Fruit fly (Drosophila melanogaster) whole organism, adult: Measurements from ENCODE around the gene Rbfox1.

Experiments
- CG11617 ChIP-seq: fragments of 200-800 bp; sonication (Bioruptor generic); optimal IDR thresholded peaks from 2 replicates; lab custom pipeline; 2017; ENCODE audit warnings: mild to moderate bottlenecking, missing biosample characterization, missing genetic modification reagents, missing genetic modification characterization
- CG12768 ChIP-seq: fragments of 200-800 bp; sonication (Bioruptor generic); optimal IDR thresholded peaks from 2 replicates; lab custom pipeline; 2017; ENCODE audit warnings: missing biosample characterization, missing genetic modification characterization, mild to moderate bottlenecking, moderate library complexity, missing genetic modification reagents
- CG33017 ChIP-seq: fragments of 200-800 bp; sonication (Bioruptor generic); optimal IDR thresholded peaks from 2 replicates; lab custom pipeline; 2018; ENCODE audit warnings: missing biosample characterization, mild to moderate bottlenecking, missing genetic modification characterization, moderate library complexity
- Hr96 ChIP-seq: fragments of 200-800 bp; sonication (Bioruptor generic); optimal IDR thresholded peaks from 2 replicates; lab custom pipeline; 2016; ENCODE audit warnings: missing biosample characterization, missing genetic modification characterization
- Mnt ChIP-seq: fragments of 200-800 bp; sonication (Bioruptor generic); optimal IDR thresholded peaks from 2 replicates; lab custom pipeline; 2016; ENCODE audit warnings: missing biosample characterization, mild to moderate bottlenecking, missing genetic modification characterization
- cic ChIP-seq: fragments of 200-800 bp; sonication (Bioruptor generic); optimal IDR thresholded peaks from 2 replicates; lab custom pipeline; 2017; ENCODE audit warnings: missing biosample characterization, mild to moderate bottlenecking, missing genetic modification characterization, moderate library complexity
- cnc ChIP-seq, 2 experiments: fragments of >200 bp; optimal IDR thresholded peaks; 2 replicates each; lab custom pipeline; 2017
- pad ChIP-seq: fragments of 200-800 bp; sonication (Bioruptor generic); optimal IDR thresholded peaks from 3 replicates; lab custom pipeline; 2017; ENCODE audit warnings: missing biosample characterization, missing genetic modification characterization, mild to moderate bottlenecking, moderate library complexity, missing genetic modification reagents
- tj ChIP-seq: fragments of 200-800 bp; sonication (Bioruptor generic); optimal IDR thresholded peaks from 3 replicates; lab custom pipeline; 2017; ENCODE audit warnings: missing biosample characterization, mild to moderate bottlenecking, missing genetic modification characterization, moderate library complexity
- toe ChIP-seq: fragments of 200-800 bp; sonication (Bioruptor generic); optimal IDR thresholded peaks from 2 replicates; lab custom pipeline; 2016; ENCODE audit warnings: missing biosample characterization, missing genetic modification characterization

- TF ChIP-seq CG11617 (no peak), CG12768 (GFP tag; lab: Kevin White, UChicago) (no peak), toe (GFP tag; lab: Kevin White, UChicago) (no peak), Mnt (GFP tag; lab: Kevin White, UChicago) (no peak), tj (GFP tag; lab: Kevin White, UChicago) (no peak), CG33017 (tag; lab: Kevin White, UChicago) (no peak), cic (GFP tag; lab: Kevin White, UChicago) (no peak), Hr96 (no peak), cnc (optimal IDR thresholded peaks at IDR 0.05; lab: Kevin White, UChicago) (no peak), pad (GFP tag; lab: Kevin White, UChicago) (no peak)
Measured at dm6 chr3L:10490561-10490960, 9.3 kb downstream of the Rbfox1 start, which contains the start of gene S-Lap4.
